Worm (Caenorhabditis elegans) whole organism, early embryonic: ENCODE data around the gene srsx-40.

Source experiments
- F13C5.2 ChIP-seq: sonication (generic microtip); optimal IDR thresholded peaks from 2 replicates; lab custom pipeline; 2017; ENCODE audit warnings: mild to moderate bottlenecking, missing genetic modification characterization, inconsistent platforms, missing compliant biosample characterization
- ama-1 ChIP-seq: fragments of 150-350 bp; optimal IDR thresholded peaks from 2 replicates; lab custom pipeline; 2014
- hmbx-1 ChIP-seq: sonication (generic microtip); optimal IDR thresholded peaks from 2 replicates; lab custom pipeline; 2016; ENCODE audit warnings: mild to moderate bottlenecking, missing genetic modification characterization, missing compliant biosample characterization
- scrt-1 ChIP-seq: fragments of 200-800 bp; sonication (Bioruptor generic); IDR thresholded peaks from 2 replicates; pipeline ENCODE4 v1.3.6; 2022; ENCODE audit warnings: missing genetic modification characterization, missing compliant biosample characterization

DNA sequence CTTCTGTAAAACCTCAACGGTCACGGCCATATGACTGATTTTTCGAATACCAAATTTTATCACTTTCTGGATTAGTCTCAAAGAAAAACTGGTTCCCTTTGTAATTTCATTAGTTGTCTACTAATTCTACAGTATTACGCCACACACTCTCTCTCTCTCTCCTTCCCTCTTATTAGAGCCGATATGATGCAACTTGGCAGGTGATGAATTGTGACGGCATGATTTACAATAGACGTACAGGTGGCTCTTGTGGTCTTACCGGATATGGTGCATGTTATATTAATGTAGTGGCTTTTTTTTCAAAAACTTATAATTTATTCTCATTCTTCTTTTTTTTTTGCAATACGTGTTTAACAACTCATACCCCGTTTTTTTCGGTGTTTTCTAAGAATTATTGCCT, 38.5 kb upstream of the srsx-40 start:
- TF ChIP-seq ama-1 (lab: Kevin White, UChicago): no peak
- no peak for TF ChIP-seq scrt-1 (GFP tag; lab: Robert Waterston, UW)
- no peak for TF ChIP-seq hmbx-1
- TF ChIP-seq F13C5.2: no peak
